Fruit fly (Drosophila melanogaster) whole organism, adult: ENCODE measurements around the gene pyd.

Source experiments
- CG11617 ChIP-seq: fragments of 200-800 bp; sonication (Bioruptor generic); optimal IDR thresholded peaks from 2 replicates; lab custom pipeline; 2017; ENCODE audit warnings: mild to moderate bottlenecking, missing biosample characterization, missing genetic modification reagents, missing genetic modification characterization
- CG12768 ChIP-seq: fragments of 200-800 bp; sonication (Bioruptor generic); optimal IDR thresholded peaks from 2 replicates; lab custom pipeline; 2017; ENCODE audit warnings: missing biosample characterization, missing genetic modification characterization, mild to moderate bottlenecking, moderate library complexity, missing genetic modification reagents
- CG14711 ChIP-seq: fragments of 200-800 bp; sonication (Bioruptor generic); optimal IDR thresholded peaks from 2 replicates; lab custom pipeline; 2018; ENCODE audit warnings: missing biosample characterization, mild to moderate bottlenecking, missing genetic modification characterization, moderate library complexity
- CG1620 ChIP-seq: fragments of 200-800 bp; sonication (Bioruptor generic); optimal IDR thresholded peaks from 2 replicates; lab custom pipeline; 2016; ENCODE audit warnings: missing biosample characterization, missing genetic modification characterization
- CG33017 ChIP-seq: fragments of 200-800 bp; sonication (Bioruptor generic); optimal IDR thresholded peaks from 2 replicates; lab custom pipeline; 2018; ENCODE audit warnings: missing biosample characterization, mild to moderate bottlenecking, missing genetic modification characterization, moderate library complexity
- CG5204 ChIP-seq: fragments of 200-800 bp; sonication (Bioruptor generic); optimal IDR thresholded peaks from 2 replicates; lab custom pipeline; 2016; ENCODE audit warnings: missing biosample characterization, missing genetic modification characterization
- CG7045 ChIP-seq: fragments of 200-800 bp; sonication (Bioruptor generic); optimal IDR thresholded peaks from 2 replicates; lab custom pipeline; 2017; ENCODE audit warnings: missing biosample characterization, mild to moderate bottlenecking, missing genetic modification characterization
- CG7101 ChIP-seq: fragments of 200-800 bp; sonication (Bioruptor generic); optimal IDR thresholded peaks from 2 replicates; lab custom pipeline; 2018; ENCODE audit warnings: missing biosample characterization, mild to moderate bottlenecking, missing genetic modification characterization, moderate library complexity
- Clk ChIP-seq: fragments of 200-800 bp; sonication (Bioruptor generic); optimal IDR thresholded peaks from 2 replicates; lab custom pipeline; 2017; ENCODE audit warnings: missing biosample characterization, missing genetic modification characterization
- Crg-1 ChIP-seq: fragments of 200-800 bp; sonication (Bioruptor generic); optimal IDR thresholded peaks from 2 replicates; lab custom pipeline; 2016; ENCODE audit warnings: missing biosample characterization, missing genetic modification characterization
- Hr96 ChIP-seq: fragments of 200-800 bp; sonication (Bioruptor generic); optimal IDR thresholded peaks from 2 replicates; lab custom pipeline; 2016; ENCODE audit warnings: missing biosample characterization, missing genetic modification characterization
- Mnt ChIP-seq: fragments of 200-800 bp; sonication (Bioruptor generic); optimal IDR thresholded peaks from 2 replicates; lab custom pipeline; 2016; ENCODE audit warnings: missing biosample characterization, mild to moderate bottlenecking, missing genetic modification characterization
- bab1 ChIP-seq: fragments of 200-800 bp; sonication (Bioruptor generic); optimal IDR thresholded peaks from 3 replicates; lab custom pipeline; 2019; ENCODE audit warnings: missing biosample characterization, mild to moderate bottlenecking, missing genetic modification characterization, moderate library complexity
- cic ChIP-seq: fragments of 200-800 bp; sonication (Bioruptor generic); optimal IDR thresholded peaks from 2 replicates; lab custom pipeline; 2017; ENCODE audit warnings: missing biosample characterization, mild to moderate bottlenecking, missing genetic modification characterization, moderate library complexity
- cnc ChIP-seq, 2 experiments: fragments of >200 bp; optimal IDR thresholded peaks; 2 replicates each; lab custom pipeline; 2017
- kay ChIP-seq: fragments of 200-800 bp; sonication (Bioruptor generic); peaks from one replicate; lab custom pipeline; 2016; ENCODE audit warnings: missing biosample characterization, missing genetic modification characterization, borderline replicate concordance
- ovo ChIP-seq: fragments of 200-800 bp; sonication (Bioruptor generic); optimal IDR thresholded peaks from 2 replicates; lab custom pipeline; 2016; ENCODE audit warnings: missing biosample characterization, missing genetic modification characterization
- pad ChIP-seq: fragments of 200-800 bp; sonication (Bioruptor generic); optimal IDR thresholded peaks from 3 replicates; lab custom pipeline; 2017; ENCODE audit warnings: missing biosample characterization, missing genetic modification characterization, mild to moderate bottlenecking, moderate library complexity, missing genetic modification reagents
- tj ChIP-seq: fragments of 200-800 bp; sonication (Bioruptor generic); optimal IDR thresholded peaks from 3 replicates; lab custom pipeline; 2017; ENCODE audit warnings: missing biosample characterization, mild to moderate bottlenecking, missing genetic modification characterization, moderate library complexity
- toe ChIP-seq: fragments of 200-800 bp; sonication (Bioruptor generic); optimal IDR thresholded peaks from 2 replicates; lab custom pipeline; 2016; ENCODE audit warnings: missing biosample characterization, missing genetic modification characterization

Gene pyd

DNA sequence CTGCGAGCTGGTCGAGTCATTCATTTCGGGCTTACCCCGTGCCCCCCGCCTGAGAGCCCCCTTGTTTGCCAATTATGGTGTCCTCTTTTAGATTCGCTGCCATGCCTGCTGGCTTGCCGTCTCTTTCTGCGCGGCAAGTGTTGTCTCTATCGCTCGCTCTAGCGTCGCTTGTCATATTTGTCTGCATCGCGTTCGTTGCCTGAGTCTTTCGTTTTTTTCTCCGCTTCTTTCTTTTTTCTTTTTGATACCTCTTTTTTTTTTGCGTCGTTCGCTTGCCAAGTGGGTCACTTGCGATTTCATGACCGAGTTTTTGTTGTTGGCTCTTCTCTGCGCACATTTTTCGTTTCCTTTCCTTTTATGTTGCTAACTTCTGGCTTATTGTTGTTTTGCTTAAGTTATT is 40.1 kb upstream of the pyd start:
- no peak for TF ChIP-seq Clk
- no peak for TF ChIP-seq Crg-1 (GFP tag; lab: Kevin White, UChicago)
- no peak for TF ChIP-seq kay (GFP tag; lab: Kevin White, UChicago)
- no peak for TF ChIP-seq CG14711 (tag; lab: Kevin White, UChicago)
- TF ChIP-seq CG1620 (GFP tag; lab: Kevin White, UChicago) = no peak
- TF ChIP-seq CG5204 (GFP tag; lab: Kevin White, UChicago) = no peak
- TF ChIP-seq CG33017 (tag; lab: Kevin White, UChicago) = no peak
- no peak for TF ChIP-seq CG11617
- TF ChIP-seq Hr96 (GFP tag; lab: Kevin White, UChicago) = no peak
- no peak for TF ChIP-seq CG7045 (GFP tag; lab: Kevin White, UChicago)
- TF ChIP-seq CG7101 (tag; lab: Kevin White, UChicago) = no peak
- no peak for TF ChIP-seq bab1 (GFP tag; lab: Kevin White, UChicago)
- TF ChIP-seq Mnt (GFP tag; lab: Kevin White, UChicago) = no peak
- TF ChIP-seq cic (GFP tag; lab: Kevin White, UChicago) = no peak
- no peak for TF ChIP-seq toe (GFP tag; lab: Kevin White, UChicago)
- TF ChIP-seq ovo (GFP tag; lab: Kevin White, UChicago) = no peak

DNA sequence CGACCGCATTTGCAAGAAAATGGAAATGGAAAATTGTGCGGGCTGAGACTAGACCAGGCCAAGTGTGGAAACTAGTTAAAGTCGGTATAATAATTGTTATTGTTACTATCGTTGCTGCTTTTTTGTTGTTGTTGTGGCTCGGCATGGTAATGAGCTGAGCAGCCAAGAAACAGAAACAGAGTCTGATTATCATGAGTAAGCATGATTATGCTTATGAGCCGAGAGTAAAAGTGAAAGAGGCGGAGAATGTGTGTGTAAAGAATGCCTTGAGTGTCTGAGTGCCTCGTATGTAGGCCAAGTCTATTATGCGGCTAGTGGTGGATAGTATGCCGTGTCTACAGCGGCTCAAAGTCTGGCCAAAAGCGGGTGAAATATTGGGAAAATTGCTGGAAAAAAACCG is 39.0 kb upstream of the pyd start:
- TF ChIP-seq Hr96 (GFP tag; lab: Kevin White, UChicago) = no peak
- no peak for TF ChIP-seq CG7045 (GFP tag; lab: Kevin White, UChicago)
- TF ChIP-seq CG12768 (GFP tag; lab: Kevin White, UChicago) = no peak
- TF ChIP-seq Clk = no peak
- no peak for TF ChIP-seq CG5204 (GFP tag; lab: Kevin White, UChicago)
- no peak for TF ChIP-seq toe (GFP tag; lab: Kevin White, UChicago)
- no peak for TF ChIP-seq ovo (GFP tag; lab: Kevin White, UChicago)
- TF ChIP-seq Mnt (GFP tag; lab: Kevin White, UChicago) = no peak
- TF ChIP-seq bab1 (GFP tag; lab: Kevin White, UChicago) = no peak
- no peak for TF ChIP-seq CG1620 (GFP tag; lab: Kevin White, UChicago)
- TF ChIP-seq kay (GFP tag; lab: Kevin White, UChicago) = no peak
- TF ChIP-seq pad (GFP tag; lab: Kevin White, UChicago) = no peak
- TF ChIP-seq CG14711 (tag; lab: Kevin White, UChicago) = no peak
- TF ChIP-seq CG11617 = no peak
- TF ChIP-seq tj (GFP tag; lab: Kevin White, UChicago) = no peak
- TF ChIP-seq cnc (optimal IDR thresholded peaks at IDR 0.05; lab: Kevin White, UChicago) = no peak

DNA sequence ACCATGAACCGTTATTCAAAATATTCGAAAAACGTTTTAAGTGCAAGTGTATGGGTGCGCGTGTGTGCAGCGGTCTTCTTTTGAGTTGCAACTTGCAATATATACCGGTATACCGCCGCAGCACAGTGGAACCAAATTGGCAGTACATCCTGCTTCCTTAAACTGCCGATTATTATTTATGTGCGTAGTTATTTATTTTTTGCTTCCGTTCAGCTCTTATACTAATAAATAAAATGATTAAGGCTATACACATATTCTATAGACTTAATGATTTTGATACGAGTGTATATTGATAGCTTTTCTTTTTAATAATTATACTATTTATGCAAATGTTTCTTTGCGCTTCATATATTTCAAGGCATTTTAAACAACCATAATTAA is 38.2 kb upstream of the pyd start:
- TF ChIP-seq CG1620 (GFP tag; lab: Kevin White, UChicago) = no peak
- TF ChIP-seq cnc (optimal IDR thresholded peaks at IDR 0.05; lab: Kevin White, UChicago) = no peak
- no peak for TF ChIP-seq kay (GFP tag; lab: Kevin White, UChicago)
- no peak for TF ChIP-seq CG14711 (tag; lab: Kevin White, UChicago)
- TF ChIP-seq pad (GFP tag; lab: Kevin White, UChicago) = no peak
- TF ChIP-seq Crg-1 (GFP tag; lab: Kevin White, UChicago) = no peak

DNA sequence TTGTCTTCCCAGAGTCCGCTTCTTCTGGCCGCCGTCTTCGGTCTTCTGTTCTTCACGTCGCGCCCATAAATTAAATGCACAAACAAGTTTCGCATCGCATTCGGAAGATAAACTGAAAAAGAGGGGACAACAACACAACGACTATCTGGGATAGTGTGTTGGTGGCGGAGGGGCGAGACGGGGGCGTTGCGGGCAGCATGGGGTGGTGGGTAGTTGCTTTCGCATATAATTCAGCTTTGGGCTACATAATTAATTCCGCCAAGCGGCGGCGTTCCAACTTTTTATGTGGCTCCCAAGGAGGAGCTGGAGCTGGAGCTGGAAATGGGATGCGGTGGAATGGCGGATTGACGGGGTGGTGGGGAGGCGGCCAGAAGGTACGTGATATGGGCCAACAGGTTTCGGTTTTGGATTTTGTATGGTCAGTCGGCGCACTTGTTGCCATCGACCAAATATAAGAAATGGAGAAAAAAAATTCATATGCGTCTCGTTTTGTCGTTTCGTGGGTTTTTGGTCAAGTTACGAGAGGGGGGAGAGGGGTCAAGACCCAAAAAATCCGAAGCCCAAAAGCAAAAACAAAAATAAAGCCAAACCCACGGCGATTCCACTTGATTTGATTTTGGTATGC is 37.7 kb upstream of the pyd start:
- TF ChIP-seq CG1620 (GFP tag; lab: Kevin White, UChicago) (no peak), tj (GFP tag; lab: Kevin White, UChicago) (no peak), Clk (no peak), bab1 (GFP tag; lab: Kevin White, UChicago) (no peak), pad (GFP tag; lab: Kevin White, UChicago) (no peak), CG33017 (tag; lab: Kevin White, UChicago) (no peak), Hr96 (GFP tag; lab: Kevin White, UChicago) (no peak), ovo (GFP tag; lab: Kevin White, UChicago) (no peak), CG7101 (tag; lab: Kevin White, UChicago) (no peak), Mnt (GFP tag; lab: Kevin White, UChicago) (no peak), cnc (optimal IDR thresholded peaks at IDR 0.05; lab: Kevin White, UChicago) (no peak), Crg-1 (GFP tag; lab: Kevin White, UChicago) (no peak), kay (GFP tag; lab: Kevin White, UChicago) (no peak), cic (GFP tag; lab: Kevin White, UChicago) (no peak)

DNA sequence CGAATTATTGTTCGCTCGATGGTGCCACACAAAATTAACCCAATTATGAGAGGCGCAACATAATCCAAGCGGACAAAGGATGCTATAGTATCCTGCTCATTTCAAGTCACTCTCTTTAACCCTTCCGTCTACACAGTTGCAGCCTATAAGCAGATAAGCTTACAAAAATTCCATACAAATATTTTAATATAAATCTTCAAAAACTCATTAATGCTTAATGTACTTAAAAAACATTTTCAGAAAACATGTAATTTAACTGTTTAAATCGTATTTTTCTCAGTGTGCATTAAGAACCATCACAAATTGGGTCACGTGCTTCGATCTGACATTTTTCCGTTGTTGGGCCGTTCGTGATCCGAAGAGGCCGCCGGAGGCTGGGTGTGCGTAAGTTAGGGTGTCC is 37.1 kb upstream of the pyd start:
- no peak for TF ChIP-seq CG12768 (GFP tag; lab: Kevin White, UChicago)
- TF ChIP-seq Hr96 (GFP tag; lab: Kevin White, UChicago) = no peak
- no peak for TF ChIP-seq bab1 (GFP tag; lab: Kevin White, UChicago)
- no peak for TF ChIP-seq CG5204 (GFP tag; lab: Kevin White, UChicago)
- no peak for TF ChIP-seq CG14711 (tag; lab: Kevin White, UChicago)

DNA sequence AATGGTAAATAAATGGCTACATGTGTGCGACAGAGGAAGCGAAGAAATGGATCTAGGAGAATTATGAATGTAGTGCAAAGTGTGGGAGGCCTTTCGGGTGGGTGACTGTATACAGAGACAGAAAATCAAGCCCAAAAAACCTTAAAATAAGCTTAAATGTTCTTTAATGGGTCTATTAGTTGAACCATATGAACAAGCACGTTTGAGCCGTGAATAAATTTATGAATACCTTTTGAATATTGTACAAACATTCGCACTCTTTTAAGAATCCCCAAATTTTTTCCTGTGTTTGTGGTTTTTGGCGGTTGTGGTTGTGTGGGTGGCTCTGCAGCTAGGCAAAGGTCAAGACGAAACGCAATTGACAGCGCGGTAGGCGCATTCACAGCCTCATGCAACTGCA is 34.9 kb upstream of the pyd start:
- TF ChIP-seq Hr96 (GFP tag; lab: Kevin White, UChicago) (no peak), CG1620 (GFP tag; lab: Kevin White, UChicago) (no peak), CG33017 (tag; lab: Kevin White, UChicago) (no peak), toe (GFP tag; lab: Kevin White, UChicago) (no peak), CG11617 (no peak), tj (GFP tag; lab: Kevin White, UChicago) (no peak), cic (GFP tag; lab: Kevin White, UChicago) (no peak), kay (GFP tag; lab: Kevin White, UChicago) (no peak), CG7045 (GFP tag; lab: Kevin White, UChicago) (no peak), Clk (no peak), ovo (GFP tag; lab: Kevin White, UChicago) (no peak), CG12768 (GFP tag; lab: Kevin White, UChicago) (no peak), cnc (optimal IDR thresholded peaks at IDR 0.05; lab: Kevin White, UChicago) (no peak), CG5204 (GFP tag; lab: Kevin White, UChicago) (no peak), pad (GFP tag; lab: Kevin White, UChicago) (no peak), Crg-1 (GFP tag; lab: Kevin White, UChicago) (no peak), bab1 (GFP tag; lab: Kevin White, UChicago) (no peak)
